Worm (Caenorhabditis elegans) whole organism, L3 larva: Measurements from ENCODE around the gene cht-4.

Source experiments
- R02D3.7 ChIP-seq: fragments of 150-350 bp; optimal IDR thresholded peaks from 2 replicates; lab custom pipeline; 2014; ENCODE audit warnings: missing biosample characterization, missing genetic modification characterization
- ama-1 ChIP-seq: fragments of 150-350 bp; optimal IDR thresholded peaks from 2 replicates; lab custom pipeline; 2018
- daf-12 ChIP-seq: fragments of 150-350 bp; optimal IDR thresholded peaks from 2 replicates; lab custom pipeline; 2014; ENCODE audit warnings: missing biosample characterization, missing genetic modification reagents, missing genetic modification characterization
- elt-2 ChIP-seq: sonication (generic microtip); optimal IDR thresholded peaks from 2 replicates; lab custom pipeline; 2016; ENCODE audit warnings: missing genetic modification reagents, mild to moderate bottlenecking, missing genetic modification characterization, missing compliant biosample characterization
- elt-3 ChIP-seq, 3 experiments: fragments of 150-350 bp in 1 of 3; sonication (generic microtip) in 2 of 3; optimal IDR thresholded peaks; 2 replicates in 2 of 3; 4 replicates in 1 of 3; lab custom pipeline; 2014 to 2017; ENCODE audit warnings: missing biosample characterization in 3 of 3, missing genetic modification characterization in 3 of 3
- fos-1 ChIP-seq: fragments of 150-350 bp; optimal IDR thresholded peaks from 2 replicates; lab custom pipeline; 2014; ENCODE audit warnings: missing biosample characterization, missing genetic modification characterization
- lin-15B ChIP-seq: fragments of 150-350 bp; optimal IDR thresholded peaks from 2 replicates; lab custom pipeline; 2014; ENCODE audit warnings: missing biosample characterization, missing genetic modification characterization
- mdl-1 ChIP-seq: fragments of 150-350 bp; optimal IDR thresholded peaks from 2 replicates; lab custom pipeline; 2014; ENCODE audit warnings: missing biosample characterization, missing genetic modification characterization
- nhr-67 ChIP-seq: fragments of 150-350 bp; optimal IDR thresholded peaks from 2 replicates; lab custom pipeline; 2014; ENCODE audit warnings: missing biosample characterization, missing genetic modification characterization
- nhr-76 ChIP-seq: fragments of 150-350 bp; sonication (generic microtip); optimal IDR thresholded peaks from 5 replicates; lab custom pipeline; 2014; ENCODE audit warnings: missing biosample characterization, missing genetic modification characterization
- pha-4 ChIP-seq: fragments of 150-350 bp; optimal IDR thresholded peaks from 2 replicates; lab custom pipeline; 2014; ENCODE audit warnings: missing biosample characterization, missing genetic modification reagents, missing genetic modification characterization

DNA sequence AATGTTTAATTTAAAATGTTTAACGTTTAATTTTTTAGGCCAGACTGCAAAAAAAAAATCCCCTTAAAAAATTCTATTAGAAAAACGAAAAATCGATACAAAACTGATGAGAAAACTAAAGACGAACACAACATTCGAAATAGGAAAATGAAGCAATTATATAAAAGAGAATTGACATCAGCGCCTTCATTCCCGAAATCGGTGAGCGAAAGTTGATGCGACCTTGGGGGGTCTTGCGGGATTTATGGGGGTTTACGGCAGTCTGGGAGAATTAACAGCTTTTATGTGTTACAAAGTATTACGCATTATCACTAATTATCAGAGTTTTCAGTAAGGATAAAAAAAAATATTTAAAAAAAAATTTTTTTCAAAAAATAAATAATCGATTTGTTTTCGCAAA is 42.9 kb downstream of the cht-4 start:
- no peak for TF ChIP-seq ama-1 (lab: Kevin White, UChicago)
- TF ChIP-seq elt-3 (tag; optimal IDR thresholded peaks at IDR 0.05; lab: Kevin White, UChicago): no peak
- no peak for TF ChIP-seq elt-2 (tag; lab: Kevin White, UChicago)
- TF ChIP-seq nhr-67: no peak
- TF ChIP-seq nhr-76: no peak
- TF ChIP-seq daf-12: no peak
- TF ChIP-seq fos-1 (tag; lab: Kevin White, UChicago): no peak
- no peak for TF ChIP-seq mdl-1 (tag; lab: Kevin White, UChicago)
- TF ChIP-seq lin-15B (tag; lab: Kevin White, UChicago): no peak
- no peak for TF ChIP-seq R02D3.7 (tag; lab: Kevin White, UChicago)
- no peak for TF ChIP-seq pha-4
